Fruit fly (Drosophila melanogaster) whole organism, embryonic: Measurements from ENCODE around the gene nesd.
A peak's percentile ranks its signal among the peaks of the same experiment; 100 is the strongest.

Experiments
- CG1024 ChIP-seq: fragments of 200-800 bp; sonication (Bioruptor generic); IDR thresholded peaks from 2 replicates; pipeline ENCODE4 v1.3.6; 2022; ENCODE audit warnings: missing biosample characterization, missing genetic modification characterization
- CG10366 ChIP-seq: fragments of 200-800 bp; sonication (Bioruptor generic); IDR thresholded peaks from 2 replicates; pipeline ENCODE4 v1.3.6; 2022; ENCODE audit warnings: missing biosample characterization, missing genetic modification characterization
- CG10462 ChIP-seq: fragments of 200-800 bp; sonication (Bioruptor generic); optimal IDR thresholded peaks from 2 replicates; lab custom pipeline; 2016; ENCODE audit warnings: missing biosample characterization, missing genetic modification characterization
- CG10959 ChIP-seq: fragments of 200-800 bp; sonication (Bioruptor generic); IDR thresholded peaks from 2 replicates; pipeline ENCODE4 v1.3.6; 2022; ENCODE audit warnings: missing biosample characterization, missing genetic modification characterization
- CG14441 ChIP-seq: fragments of 200-800 bp; sonication (Bioruptor generic); IDR thresholded peaks from 2 replicates; pipeline ENCODE4 v1.3.6; 2022; ENCODE audit warnings: missing biosample characterization, missing genetic modification characterization
- CG16815 ChIP-seq: fragments of 200-800 bp; sonication (Bioruptor generic); optimal IDR thresholded peaks from 3 replicates; lab custom pipeline; 2017; ENCODE audit warnings: missing biosample characterization, mild to moderate bottlenecking, missing genetic modification characterization
- CG17612 ChIP-seq: fragments of 200-800 bp; sonication (Bioruptor generic); IDR thresholded peaks from 2 replicates; pipeline ENCODE4 v1.3.6; 2022; ENCODE audit warnings: missing biosample characterization, missing genetic modification characterization
- CG18476 ChIP-seq: fragments of 200-800 bp; sonication (Bioruptor generic); optimal IDR thresholded peaks from 2 replicates; lab custom pipeline; 2016; ENCODE audit warnings: missing biosample characterization, mild to moderate bottlenecking, missing genetic modification characterization
- CG18599 ChIP-seq: fragments of 200-800 bp; sonication (Bioruptor generic); optimal IDR thresholded peaks from 3 replicates; lab custom pipeline; 2017; ENCODE audit warnings: missing biosample characterization, missing genetic modification characterization, mild to moderate bottlenecking, moderate library complexity, missing genetic modification reagents
- CG2120 ChIP-seq: fragments of 200-800 bp; sonication (Bioruptor generic); optimal IDR thresholded peaks from 3 replicates; lab custom pipeline; 2016; ENCODE audit warnings: missing biosample characterization, missing genetic modification characterization
- CG2678 ChIP-seq: fragments of 200-800 bp; sonication (Bioruptor generic); optimal IDR thresholded peaks from 3 replicates; lab custom pipeline; 2019; ENCODE audit warnings: missing biosample characterization, mild to moderate bottlenecking, missing genetic modification characterization, moderate library complexity
- CG31388 ChIP-seq: fragments of 200-800 bp; sonication (Bioruptor generic); optimal IDR thresholded peaks from 2 replicates; lab custom pipeline; 2016; ENCODE audit warnings: missing biosample characterization, missing genetic modification characterization
- CG32772 ChIP-seq: fragments of 200-800 bp; sonication (Bioruptor generic); IDR thresholded peaks from 2 replicates; pipeline ENCODE4 v1.3.6; 2022; ENCODE audit warnings: missing biosample characterization, missing genetic modification characterization
- CG34224 ChIP-seq: fragments of 200-800 bp; sonication (Bioruptor generic); IDR thresholded peaks from 3 replicates; pipeline ENCODE4 v1.3.6; 2022; ENCODE audit warnings: missing biosample characterization, missing genetic modification characterization; ENCODE audit not compliant: partially characterized antibody
- CG6272 ChIP-seq: fragments of 200-800 bp; sonication (Bioruptor generic); IDR thresholded peaks from 2 replicates; pipeline ENCODE4 v1.3.6; 2022; ENCODE audit warnings: missing biosample characterization, missing genetic modification characterization
- CG6765 ChIP-seq: fragments of 200-800 bp; sonication (Bioruptor generic); optimal IDR thresholded peaks from 3 replicates; lab custom pipeline; 2017; ENCODE audit warnings: missing biosample characterization, mild to moderate bottlenecking, missing genetic modification characterization
- CG7928 ChIP-seq: fragments of 200-800 bp; sonication (Bioruptor generic); optimal IDR thresholded peaks from 2 replicates; lab custom pipeline; 2017; ENCODE audit warnings: missing biosample characterization, mild to moderate bottlenecking, missing genetic modification characterization
- D ChIP-seq, 2 experiments: fragments of 200-800 bp in 1 of 2; fragments of >200 bp in 1 of 2; sonication (Bioruptor generic) in 1 of 2; optimal IDR thresholded peaks; 2 replicates in 1 of 2; 3 replicates in 1 of 2; lab custom pipeline; 2017; ENCODE audit warnings: mild to moderate bottlenecking in 1 of 2, missing biosample characterization in 1 of 2, missing genetic modification characterization in 1 of 2, missing genetic modification reagents in 1 of 2
- Deaf1 ChIP-seq: fragments of 200-800 bp; optimal IDR thresholded peaks from 3 replicates; lab custom pipeline; 2019; ENCODE audit warnings: missing biosample characterization, mild to moderate bottlenecking, missing genetic modification characterization, moderate library complexity
- Doc3 ChIP-seq: fragments of 200-800 bp; sonication (Bioruptor generic); IDR thresholded peaks from 3 replicates; pipeline ENCODE4 v1.3.6; 2022; ENCODE audit warnings: missing biosample characterization, missing genetic modification characterization; ENCODE audit not compliant: partially characterized antibody
- Hr39 ChIP-seq: fragments of >200 bp; optimal IDR thresholded peaks from 2 replicates; lab custom pipeline; 2017
- MBD-R2 ChIP-seq: fragments of 200-800 bp; sonication (Bioruptor generic); IDR thresholded peaks from 2 replicates; pipeline ENCODE4 v1.3.6; 2022; ENCODE audit warnings: missing biosample characterization, missing genetic modification characterization
- Myb ChIP-seq: fragments of 200-800 bp; sonication (Bioruptor generic); optimal IDR thresholded peaks from 2 replicates; lab custom pipeline; 2016; ENCODE audit warnings: missing biosample characterization, missing genetic modification characterization
- Nf-YA ChIP-seq: fragments of 200-800 bp; sonication (Bioruptor generic); IDR thresholded peaks from 2 replicates; pipeline ENCODE4 v1.3.6; 2022; ENCODE audit warnings: missing biosample characterization, missing genetic modification characterization
- Nf-YB ChIP-seq: fragments of 200-800 bp; sonication (Bioruptor generic); optimal IDR thresholded peaks from 3 replicates; lab custom pipeline; 2019; ENCODE audit warnings: missing biosample characterization, mild to moderate bottlenecking, missing genetic modification characterization, moderate library complexity
- Oli ChIP-seq: fragments of 200-800 bp; sonication (Bioruptor generic); optimal IDR thresholded peaks from 2 replicates; lab custom pipeline; 2018; ENCODE audit warnings: missing biosample characterization, mild to moderate bottlenecking, missing genetic modification characterization, moderate library complexity
- Optix ChIP-seq: fragments of 200-800 bp; sonication (Bioruptor generic); IDR thresholded peaks from 3 replicates; pipeline ENCODE4 v1.3.6; 2022; ENCODE audit warnings: missing biosample characterization, missing genetic modification characterization
- Spps ChIP-seq: fragments of 200-800 bp; sonication (Bioruptor generic); optimal IDR thresholded peaks from 2 replicates; lab custom pipeline; 2018; ENCODE audit warnings: missing biosample characterization, mild to moderate bottlenecking, missing genetic modification characterization
- Vsx1 ChIP-seq: fragments of 200-800 bp; sonication (Bioruptor generic); optimal IDR thresholded peaks from 2 replicates; lab custom pipeline; 2017; ENCODE audit warnings: missing biosample characterization, mild to moderate bottlenecking, missing genetic modification characterization, missing genetic modification reagents
- YL-1 ChIP-seq: fragments of 200-800 bp; sonication (Bioruptor generic); optimal IDR thresholded peaks from 3 replicates; lab custom pipeline; 2017; ENCODE audit warnings: missing biosample characterization, mild to moderate bottlenecking, missing genetic modification characterization
- amos ChIP-seq: fragments of 200-800 bp; sonication (Bioruptor generic); IDR thresholded peaks from 2 replicates; pipeline ENCODE4 v1.3.6; 2022; ENCODE audit warnings: missing biosample characterization, missing genetic modification characterization; ENCODE audit not compliant: partially characterized antibody
- ara ChIP-seq: fragments of 200-800 bp; sonication (Bioruptor generic); IDR thresholded peaks from 2 replicates; pipeline ENCODE4 v1.3.6; 2022; ENCODE audit warnings: missing biosample characterization, missing genetic modification characterization
- br ChIP-seq: fragments of >200 bp; optimal IDR thresholded peaks from 2 replicates; lab custom pipeline; 2017
- chm ChIP-seq: fragments of 200-800 bp; sonication (Bioruptor generic); IDR thresholded peaks from 2 replicates; pipeline ENCODE4 v1.3.6; 2022; ENCODE audit warnings: missing biosample characterization, missing genetic modification characterization
- ci ChIP-seq: fragments of 200-800 bp; sonication (Bioruptor generic); IDR thresholded peaks from 3 replicates; pipeline ENCODE4 v1.3.6; 2022; ENCODE audit warnings: missing biosample characterization, missing genetic modification characterization
- cwo ChIP-seq: fragments of 200-800 bp; sonication (Bioruptor generic); optimal IDR thresholded peaks from 3 replicates; lab custom pipeline; 2017; ENCODE audit warnings: missing biosample characterization, missing genetic modification characterization, mild to moderate bottlenecking, moderate library complexity, missing genetic modification reagents
- dimm ChIP-seq: fragments of 200-800 bp; sonication (Bioruptor generic); IDR thresholded peaks from 2 replicates; pipeline ENCODE4 v1.3.6; 2022; ENCODE audit warnings: missing biosample characterization, missing genetic modification characterization
- dysf ChIP-seq: fragments of 200-800 bp; sonication (Bioruptor generic); IDR thresholded peaks from 3 replicates; pipeline ENCODE4 v1.3.6; 2022; ENCODE audit warnings: missing biosample characterization, missing genetic modification characterization
- exex ChIP-seq: fragments of 200-800 bp; sonication (Bioruptor generic); optimal IDR thresholded peaks from 4 replicates; lab custom pipeline; 2018; ENCODE audit warnings: missing biosample characterization, mild to moderate bottlenecking, missing genetic modification characterization, moderate library complexity
- gem ChIP-seq: fragments of 200-800 bp; sonication (Bioruptor generic); optimal IDR thresholded peaks from 2 replicates; lab custom pipeline; 2019; ENCODE audit warnings: missing biosample characterization, mild to moderate bottlenecking, missing genetic modification characterization, moderate library complexity
- gro ChIP-seq: fragments of 200-800 bp; sonication (Bioruptor generic); optimal IDR thresholded peaks from 2 replicates; lab custom pipeline; 2016; ENCODE audit warnings: missing biosample characterization, missing genetic modification characterization
- gsb ChIP-seq: fragments of 200-800 bp; sonication (Bioruptor generic); IDR thresholded peaks from 2 replicates; pipeline ENCODE4 v1.3.6; 2022; ENCODE audit warnings: missing biosample characterization, missing genetic modification characterization
- hth ChIP-seq: fragments of >200 bp; optimal IDR thresholded peaks from 2 replicates; lab custom pipeline; 2017; ENCODE audit warnings: inconsistent platforms
- scrt ChIP-seq: fragments of 200-800 bp; sonication (Bioruptor generic); optimal IDR thresholded peaks from 2 replicates; lab custom pipeline; 2018; ENCODE audit warnings: missing biosample characterization, mild to moderate bottlenecking, missing genetic modification characterization, moderate library complexity
- sens-2 ChIP-seq: fragments of 200-800 bp; sonication (Bioruptor generic); IDR thresholded peaks from 2 replicates; pipeline ENCODE4 v1.3.6; 2022; ENCODE audit warnings: missing biosample characterization, missing genetic modification characterization
- sob ChIP-seq: fragments of 200-800 bp; sonication (Bioruptor generic); IDR thresholded peaks from 2 replicates; pipeline ENCODE4 v1.3.6; 2022; ENCODE audit warnings: missing biosample characterization, missing genetic modification characterization
- tgo ChIP-seq: fragments of 200-800 bp; sonication (Bioruptor generic); IDR thresholded peaks from 3 replicates; pipeline ENCODE4 v1.3.6; 2022; ENCODE audit warnings: missing biosample characterization, missing genetic modification characterization
- twi ChIP-seq: fragments of 200-800 bp; optimal IDR thresholded peaks from 2 replicates; lab custom pipeline; 2019; ENCODE audit warnings: missing biosample characterization, mild to moderate bottlenecking, missing genetic modification characterization, moderate library complexity
- unc-4 ChIP-seq: fragments of 200-800 bp; sonication (Bioruptor generic); IDR thresholded peaks from 2 replicates; pipeline ENCODE4 v1.3.6; 2022; ENCODE audit warnings: missing biosample characterization, missing genetic modification characterization; ENCODE audit not compliant: partially characterized antibody
- wek ChIP-seq: fragments of 200-800 bp; sonication (Bioruptor generic); optimal IDR thresholded peaks from 3 replicates; lab custom pipeline; 2018; ENCODE audit warnings: missing biosample characterization, mild to moderate bottlenecking, missing genetic modification characterization, moderate library complexity

Gene nesd

dm6 chr2L:20069158-20070016, 24.4 kb upstream of the nesd start (continued):
- no peak for TF ChIP-seq Spps (tag; lab: Kevin White, UChicago)
- no peak for TF ChIP-seq CG1024 (GFP tag; lab: Robert Waterston, UW)
- no peak for TF ChIP-seq br (lab: Kevin White, UChicago)
- no peak for TF ChIP-seq CG16815 (GFP tag; lab: Kevin White, UChicago)
- TF ChIP-seq Optix (GFP tag; lab: Robert Waterston, UW): no peak
- TF ChIP-seq gem (tag; lab: Kevin White, UChicago): no peak
- no peak for TF ChIP-seq scrt
- no peak for TF ChIP-seq CG6765 (GFP tag; lab: Kevin White, UChicago)
- TF ChIP-seq gsb (GFP tag; lab: Robert Waterston, UW): no peak
- no peak for TF ChIP-seq CG10366
- TF ChIP-seq Nf-YA (GFP tag; lab: Robert Waterston, UW): no peak
- TF ChIP-seq Doc3: no peak
- peak; percentile 68 for TF ChIP-seq Deaf1 (tag; lab: Kevin White, UChicago)
- TF ChIP-seq sens-2 (GFP tag; lab: Robert Waterston, UW): no peak
- TF ChIP-seq unc-4: no peak
- no peak for TF ChIP-seq Nf-YB (GFP tag; lab: Kevin White, UChicago)
- TF ChIP-seq YL-1: no peak
- TF ChIP-seq CG10462 (GFP tag; lab: Kevin White, UChicago): no peak
- no peak for TF ChIP-seq twi
- no peak for TF ChIP-seq ara (GFP tag; lab: Robert Waterston, UW)
- no peak for TF ChIP-seq CG2678
- no peak for TF ChIP-seq wek (GFP tag; lab: Kevin White, UChicago)
- no peak for TF ChIP-seq MBD-R2 (GFP tag; lab: Robert Waterston, UW)
- no peak for TF ChIP-seq CG34224 (GFP tag; lab: Robert Waterston, UW)
- TF ChIP-seq amos (GFP tag; lab: Robert Waterston, UW): no peak
- TF ChIP-seq Vsx1: peak; percentile 68
- no peak for TF ChIP-seq CG32772
- TF ChIP-seq chm (GFP tag; lab: Robert Waterston, UW): no peak
- TF ChIP-seq cwo (GFP tag; lab: Kevin White, UChicago): no peak
- no peak for TF ChIP-seq CG6272 (GFP tag; lab: Robert Waterston, UW)
- TF ChIP-seq tgo (GFP tag; lab: Robert Waterston, UW): no peak
- no peak for TF ChIP-seq Myb (GFP tag; lab: Kevin White, UChicago)
- TF ChIP-seq CG14441 (GFP tag; lab: Robert Waterston, UW): no peak
- TF ChIP-seq ci (GFP tag; lab: Robert Waterston, UW): 0 out of 3 replicates have a peak, but pooled peaks have one; percentile 35
- no peak for TF ChIP-seq CG7928 (GFP tag; lab: Kevin White, UChicago)
- no peak for TF ChIP-seq Oli (tag; lab: Kevin White, UChicago)
- TF ChIP-seq dysf (GFP tag; lab: Robert Waterston, UW): no peak
- no peak for TF ChIP-seq gro (GFP tag; lab: Kevin White, UChicago)
- no peak for TF ChIP-seq CG18476 (GFP tag; lab: Kevin White, UChicago)
- no peak for TF ChIP-seq hth
- no peak for TF ChIP-seq CG2120
- TF ChIP-seq exex (tag; lab: Kevin White, UChicago): peak; percentile 74
- no peak for TF ChIP-seq CG17612 (GFP tag; lab: Robert Waterston, UW)
- no peak for TF ChIP-seq sob (GFP tag; lab: Robert Waterston, UW)
- TF ChIP-seq CG10959: no peak
- no peak for TF ChIP-seq Hr39 (lab: Kevin White, UChicago)
- peak; percentile 19 for TF ChIP-seq CG18599 (GFP tag; lab: Kevin White, UChicago)
- TF ChIP-seq dimm: no peak
- no peak for TF ChIP-seq CG31388
- peak; percentile 25 for TF ChIP-seq D (optimal IDR thresholded peaks at IDR 0.05; lab: Kevin White, UChicago)
- TF ChIP-seq D (GFP tag; optimal IDR thresholded peaks at IDR 0.05; lab: Kevin White, UChicago): no peak
